Fruit fly (Drosophila melanogaster): Measurements from ENCODE around the gene spas.

Gene spas

dm6 chr3R:23992823-23993797 lies 44.9 kb upstream of the spas start, which contains the start of the genes Epp and Rab7 (continued):
- TF ChIP-seq Eip75B (GFP tag; optimal IDR thresholded peaks at IDR 0.05) (peak; percentile 39), Hr39 (GFP tag; optimal IDR thresholded peaks at IDR 0.05) (peak; percentile 49), CG15336 (GFP tag; IDR thresholded peaks at IDR 0.05) (peak; percentile 39; the same call in 1 of the 2 replicates), OdsH (GFP tag; optimal IDR thresholded peaks at IDR 0.05) (peak; percentile 51), CG8632 (GFP tag; optimal IDR thresholded peaks at IDR 0.05) (peak; percentile 1)

DNA sequence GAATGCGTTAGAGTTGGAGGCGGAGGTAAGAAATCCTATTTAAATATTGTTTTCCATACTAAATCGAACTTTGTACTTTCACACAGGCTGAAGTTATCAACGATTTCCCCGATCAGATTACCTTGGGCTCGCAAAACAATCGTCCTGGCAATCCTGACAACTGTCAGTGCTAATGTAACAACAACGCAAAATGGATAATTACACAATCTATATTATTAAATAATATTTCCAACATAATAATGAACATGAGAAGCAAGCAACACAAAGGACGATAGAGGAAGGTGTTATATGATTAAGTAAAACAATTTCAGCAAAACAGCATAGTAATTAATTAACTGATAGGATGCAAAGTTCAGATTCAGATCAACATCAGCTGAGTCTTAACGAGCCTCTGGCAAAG lies 43.4 kb upstream of the spas start:
- TF ChIP-seq CG11294 (GFP tag; IDR thresholded peaks at IDR 0.05) (no peak), lz (GFP tag; optimal IDR thresholded peaks at IDR 0.05) (no peak), CG10631 (GFP tag; optimal IDR thresholded peaks at IDR 0.05) (no peak), Smox (GFP tag; optimal IDR thresholded peaks at IDR 0.05) (no peak), Ets21C (GFP tag; optimal IDR thresholded peaks at IDR 0.05) (no peak)

DNA sequence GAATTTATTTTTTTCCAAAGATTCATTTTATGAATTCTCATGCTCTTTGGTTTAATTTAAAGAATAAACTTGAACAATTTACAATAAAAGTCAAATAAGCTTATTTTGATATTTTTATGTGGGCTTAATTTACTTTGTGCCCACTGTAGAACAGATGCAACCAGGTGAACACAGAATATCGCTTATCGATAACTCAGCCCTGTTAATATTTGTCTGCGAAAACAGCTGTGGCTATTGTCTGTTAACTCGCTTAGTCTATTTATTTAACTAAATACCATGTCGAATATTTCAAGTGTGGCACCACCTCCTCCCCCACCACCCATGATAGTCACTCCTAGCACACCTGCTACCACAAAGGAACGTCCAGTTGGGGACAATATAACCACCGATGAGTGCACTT lies 42.6 kb upstream of the spas start, which contains the start of gene CG33108:
Gene CG33108 (plus strand): TSS at position 200 of the 400 bp plus-strand sequence.
- TF ChIP-seq Met (GFP tag; optimal IDR thresholded peaks at IDR 0.05) (no peak), fkh (GFP tag; optimal IDR thresholded peaks at IDR 0.05) (peak; percentile 55)

- TF ChIP-seq cyc (GFP tag; optimal IDR thresholded peaks at IDR 0.05) = no peak
- peak; percentile 6 for TF ChIP-seq topi (GFP tag; optimal IDR thresholded peaks at IDR 0.05)
- peak; percentile 39 for TF ChIP-seq Eip78C (GFP tag)
- TF ChIP-seq fd59A (GFP tag; optimal IDR thresholded peaks at IDR 0.05) = no peak
- TF ChIP-seq Gug (GFP tag; IDR thresholded peaks at IDR 0.05) = no peak
- peak; percentile 13 for TF ChIP-seq Sox14 (GFP tag; optimal IDR thresholded peaks at IDR 0.05)
- peak; percentile 10 for TF ChIP-seq esn (GFP tag; optimal IDR thresholded peaks at IDR 0.05)
Observed at dm6 chr3R:23996224-23996623, 41.8 kb upstream of the spas start, which contains the start of gene LSm3. Gene LSm3, plus strand, starts transcription at chr3R:23996262.

- TF ChIP-seq cyc (GFP tag; optimal IDR thresholded peaks at IDR 0.05) (no peak), CG7368 (GFP tag; optimal IDR thresholded peaks at IDR 0.05) (no peak), Hr4 (GFP tag; optimal IDR thresholded peaks at IDR 0.05) (no peak), CG6808 (GFP tag; optimal IDR thresholded peaks at IDR 0.05) (no peak), fkh (GFP tag; optimal IDR thresholded peaks at IDR 0.05) (peak; percentile 4)
Observed at dm6 chr3R:24001150-24001549, 36.9 kb upstream of the spas start.

dm6 chr3R:24003948-24004347 lies 34.1 kb upstream of the spas start:
- no peak for TF ChIP-seq CG8319 (GFP tag; optimal IDR thresholded peaks at IDR 0.05)
- no peak for TF ChIP-seq OdsH (GFP tag; optimal IDR thresholded peaks at IDR 0.05)
- no peak for TF ChIP-seq acj6 (GFP tag; optimal IDR thresholded peaks at IDR 0.05)
- TF ChIP-seq Eip93F (GFP tag; optimal IDR thresholded peaks at IDR 0.05) = no peak
- no peak for TF ChIP-seq CG8119 (GFP tag; IDR thresholded peaks at IDR 0.05)
- no peak for TF ChIP-seq vri (GFP tag; optimal IDR thresholded peaks at IDR 0.05)
- TF ChIP-seq CG16779 (tag; optimal IDR thresholded peaks at IDR 0.05) = no peak
- peak; percentile 17 for TF ChIP-seq CG1621 (tag; optimal IDR thresholded peaks at IDR 0.05)
- no peak for TF ChIP-seq CG31627 (GFP tag; optimal IDR thresholded peaks at IDR 0.05)
- TF ChIP-seq CG3919 (GFP tag; optimal IDR thresholded peaks at IDR 0.05) = no peak
- no peak for TF ChIP-seq CG11762 (GFP tag; optimal IDR thresholded peaks at IDR 0.05; ENCODE audit: insufficient read depth)
- no peak for TF ChIP-seq CG15336 (GFP tag; IDR thresholded peaks at IDR 0.05)
- no peak for TF ChIP-seq Eip75B (GFP tag; optimal IDR thresholded peaks at IDR 0.05)
- TF ChIP-seq fd85E (GFP tag; optimal IDR thresholded peaks at IDR 0.05) = no peak
- no peak for TF ChIP-seq CG8632 (GFP tag; optimal IDR thresholded peaks at IDR 0.05)
- no peak for TF ChIP-seq Sox14 (GFP tag; optimal IDR thresholded peaks at IDR 0.05)
- TF ChIP-seq CG10669 (GFP tag; optimal IDR thresholded peaks at IDR 0.05) = peak; percentile 21
- peak; percentile 50 for TF ChIP-seq Eip78C (GFP tag)
- no peak for TF ChIP-seq Met (GFP tag; optimal IDR thresholded peaks at IDR 0.05)
- TF ChIP-seq topi (GFP tag; optimal IDR thresholded peaks at IDR 0.05) = no peak
- peak; percentile 46; the same call in 2 of the 3 replicates for TF ChIP-seq CG6163 (GFP tag; IDR thresholded peaks at IDR 0.05)
- TF ChIP-seq pdm3 (GFP tag; optimal IDR thresholded peaks at IDR 0.05) = no peak
- no peak for TF ChIP-seq cyc (GFP tag; optimal IDR thresholded peaks at IDR 0.05)
- no peak for TF ChIP-seq net (GFP tag; optimal IDR thresholded peaks at IDR 0.05)
- peak; percentile 66 for TF ChIP-seq CG9139 (GFP tag; optimal IDR thresholded peaks at IDR 0.05)
- no peak for TF ChIP-seq Lpt (GFP tag; optimal IDR thresholded peaks at IDR 0.05)
